Fruit fly (Drosophila melanogaster) whole organism, embryonic: Measurements from ENCODE around the gene MAGE.
A peak's percentile ranks its signal among the peaks of the same experiment; 100 is the strongest.

Source experiments
- Adf1 ChIP-seq: fragments of 200-800 bp; sonication (Bioruptor generic); IDR thresholded peaks from 2 replicates; pipeline ENCODE4 v1.3.6; 2022; ENCODE audit warnings: missing biosample characterization, missing genetic modification characterization
- BtbVII ChIP-seq: fragments of 200-800 bp; sonication (Bioruptor generic); optimal IDR thresholded peaks from 3 replicates; lab custom pipeline; 2017; ENCODE audit warnings: missing biosample characterization, mild to moderate bottlenecking, missing genetic modification characterization
- CG10274 ChIP-seq: fragments of 200-800 bp; sonication (Bioruptor generic); optimal IDR thresholded peaks from 3 replicates; lab custom pipeline; 2017; ENCODE audit warnings: missing biosample characterization, mild to moderate bottlenecking, missing genetic modification characterization
- CG10366 ChIP-seq: fragments of 200-800 bp; sonication (Bioruptor generic); IDR thresholded peaks from 2 replicates; pipeline ENCODE4 v1.3.6; 2022; ENCODE audit warnings: missing biosample characterization, missing genetic modification characterization
- CG10431 ChIP-seq: fragments of 200-800 bp; sonication (Bioruptor generic); optimal IDR thresholded peaks from 3 replicates; lab custom pipeline; 2018; ENCODE audit warnings: missing biosample characterization, mild to moderate bottlenecking, missing genetic modification characterization
- CG10462 ChIP-seq: fragments of 200-800 bp; sonication (Bioruptor generic); optimal IDR thresholded peaks from 2 replicates; lab custom pipeline; 2016; ENCODE audit warnings: missing biosample characterization, missing genetic modification characterization
- CG11723 ChIP-seq: fragments of 200-800 bp; sonication (Bioruptor generic); optimal IDR thresholded peaks from 2 replicates; lab custom pipeline; 2017; ENCODE audit warnings: missing biosample characterization, mild to moderate bottlenecking, missing genetic modification characterization
- CG1233 ChIP-seq: fragments of 200-800 bp; sonication (Bioruptor generic); optimal IDR thresholded peaks from 4 replicates; lab custom pipeline; 2018; ENCODE audit warnings: missing biosample characterization, mild to moderate bottlenecking, missing genetic modification characterization
- CG17829 ChIP-seq: fragments of 200-800 bp; optimal IDR thresholded peaks from 2 replicates; lab custom pipeline; 2019; ENCODE audit warnings: missing biosample characterization, mild to moderate bottlenecking, missing genetic modification characterization, moderate library complexity
- CG2116 ChIP-seq: fragments of 200-800 bp; sonication (Bioruptor generic); optimal IDR thresholded peaks from 3 replicates; lab custom pipeline; 2018; ENCODE audit warnings: missing biosample characterization, mild to moderate bottlenecking, missing genetic modification characterization
- CG2129 ChIP-seq: fragments of 200-800 bp; sonication (Bioruptor generic); IDR thresholded peaks from 2 replicates; pipeline ENCODE4 v1.3.6; 2022; ENCODE audit warnings: missing biosample characterization, missing genetic modification characterization; ENCODE audit not compliant: partially characterized antibody
- CG2202 ChIP-seq: fragments of 200-800 bp; sonication (Bioruptor generic); optimal IDR thresholded peaks from 2 replicates; lab custom pipeline; 2018; ENCODE audit warnings: missing biosample characterization, mild to moderate bottlenecking, missing genetic modification characterization
- CG3281 ChIP-seq: fragments of 200-800 bp; sonication (Bioruptor generic); optimal IDR thresholded peaks from 3 replicates; lab custom pipeline; 2017; ENCODE audit warnings: missing biosample characterization, mild to moderate bottlenecking, missing genetic modification characterization
- CG33557 ChIP-seq: fragments of 200-800 bp; sonication (Bioruptor generic); optimal IDR thresholded peaks from 2 replicates; lab custom pipeline; 2019; ENCODE audit warnings: missing biosample characterization, mild to moderate bottlenecking, missing genetic modification characterization, moderate library complexity
- CG42726 ChIP-seq: fragments of 200-800 bp; sonication (Bioruptor generic); IDR thresholded peaks from 2 replicates; pipeline ENCODE4 v1.3.6; 2022; ENCODE audit warnings: missing biosample characterization, missing genetic modification characterization; ENCODE audit not compliant: partially characterized antibody
- CG4282 ChIP-seq: fragments of 200-800 bp; sonication (Bioruptor generic); optimal IDR thresholded peaks from 2 replicates; lab custom pipeline; 2016; ENCODE audit warnings: missing biosample characterization, missing genetic modification characterization
- CG6175 ChIP-seq: fragments of 200-800 bp; sonication (Bioruptor generic); IDR thresholded peaks from 3 replicates; pipeline ENCODE4 v1.3.6; 2022; ENCODE audit warnings: missing biosample characterization, missing genetic modification characterization
- CG6654 ChIP-seq: fragments of 200-800 bp; sonication (Bioruptor generic); optimal IDR thresholded peaks from 2 replicates; lab custom pipeline; 2017; ENCODE audit warnings: missing biosample characterization, mild to moderate bottlenecking, missing genetic modification characterization
- CG6765 ChIP-seq: fragments of 200-800 bp; sonication (Bioruptor generic); optimal IDR thresholded peaks from 3 replicates; lab custom pipeline; 2017; ENCODE audit warnings: missing biosample characterization, mild to moderate bottlenecking, missing genetic modification characterization
- CG8290 ChIP-seq, 3 experiments: fragments of 200-800 bp; sonication (Bioruptor generic); optimal IDR thresholded peaks; 2 replicates each; lab custom pipeline; 2016 to 2019; ENCODE audit warnings: missing biosample characterization in 3 of 3, missing genetic modification characterization in 3 of 3, mild to moderate bottlenecking in 2 of 3, moderate library complexity in 1 of 3
- CG8478 ChIP-seq: fragments of >200 bp; optimal IDR thresholded peaks from 2 replicates; lab custom pipeline; 2018
- Deaf1 ChIP-seq: fragments of 200-800 bp; optimal IDR thresholded peaks from 3 replicates; lab custom pipeline; 2019; ENCODE audit warnings: missing biosample characterization, mild to moderate bottlenecking, missing genetic modification characterization, moderate library complexity
- ERR ChIP-seq: fragments of 200-800 bp; sonication (Bioruptor generic); optimal IDR thresholded peaks from 2 replicates; lab custom pipeline; 2016; ENCODE audit warnings: missing biosample characterization, missing genetic modification characterization
- Eip74EF ChIP-seq, 2 experiments: fragments of 200-800 bp in 1 of 2; fragments of >200 bp in 1 of 2; sonication (Bioruptor generic) in 1 of 2; optimal IDR thresholded peaks; 2 replicates each; lab custom pipeline; 2017 to 2019; ENCODE audit warnings: missing biosample characterization in 2 of 2, missing genetic modification characterization in 2 of 2, mild to moderate bottlenecking in 1 of 2, moderate library complexity in 1 of 2
- Gsc ChIP-seq: fragments of 200-800 bp; sonication (Bioruptor generic); IDR thresholded peaks from 2 replicates; pipeline ENCODE4 v1.3.6; 2022; ENCODE audit warnings: missing biosample characterization, missing genetic modification characterization
- H2.0 ChIP-seq: fragments of 200-800 bp; sonication (Bioruptor generic); IDR thresholded peaks from 2 replicates; pipeline ENCODE4 v1.3.6; 2022; ENCODE audit warnings: missing biosample characterization, missing genetic modification characterization
- Hmr ChIP-seq: fragments of 200-800 bp; sonication (Bioruptor generic); optimal IDR thresholded peaks from 3 replicates; lab custom pipeline; 2017; ENCODE audit warnings: mild to moderate bottlenecking, missing biosample characterization, missing genetic modification reagents, missing genetic modification characterization
- Hsf ChIP-seq: fragments of 200-800 bp; sonication (Bioruptor generic); optimal IDR thresholded peaks from 3 replicates; lab custom pipeline; 2016; ENCODE audit warnings: missing biosample characterization, missing genetic modification characterization
- Lpt ChIP-seq: fragments of >200 bp; optimal IDR thresholded peaks from 2 replicates; lab custom pipeline; 2018; ENCODE audit warnings: missing biosample characterization, missing genetic modification characterization
- Myb ChIP-seq: fragments of 200-800 bp; sonication (Bioruptor generic); optimal IDR thresholded peaks from 2 replicates; lab custom pipeline; 2016; ENCODE audit warnings: missing biosample characterization, missing genetic modification characterization
- Optix ChIP-seq: fragments of 200-800 bp; sonication (Bioruptor generic); IDR thresholded peaks from 3 replicates; pipeline ENCODE4 v1.3.6; 2022; ENCODE audit warnings: missing biosample characterization, missing genetic modification characterization
- Ptx1 ChIP-seq: fragments of 200-800 bp; sonication (Bioruptor generic); IDR thresholded peaks from 2 replicates; pipeline ENCODE4 v1.3.6; 2022; ENCODE audit warnings: missing biosample characterization, missing genetic modification characterization
- Rfx ChIP-seq: fragments of 200-800 bp; sonication (Bioruptor generic); IDR thresholded peaks from 2 replicates; pipeline ENCODE4 v1.3.6; 2022; ENCODE audit warnings: missing biosample characterization, missing genetic modification characterization
- bab2 ChIP-seq: fragments of 200-800 bp; sonication (Bioruptor generic); optimal IDR thresholded peaks from 2 replicates; lab custom pipeline; 2016; ENCODE audit warnings: missing biosample characterization, missing genetic modification characterization
- da ChIP-seq: fragments of 200-800 bp; sonication (Bioruptor generic); optimal IDR thresholded peaks from 2 replicates; lab custom pipeline; 2016; ENCODE audit warnings: missing biosample characterization, missing genetic modification characterization
- gcm ChIP-seq: fragments of 200-800 bp; sonication (Bioruptor generic); optimal IDR thresholded peaks from 2 replicates; lab custom pipeline; 2019; ENCODE audit warnings: missing biosample characterization, mild to moderate bottlenecking, missing genetic modification characterization, moderate library complexity
- gem ChIP-seq: fragments of 200-800 bp; sonication (Bioruptor generic); optimal IDR thresholded peaks from 2 replicates; lab custom pipeline; 2019; ENCODE audit warnings: missing biosample characterization, mild to moderate bottlenecking, missing genetic modification characterization, moderate library complexity
- hb ChIP-seq: fragments of 200-800 bp; sonication (Bioruptor generic); IDR thresholded peaks from 3 replicates; pipeline ENCODE4 v1.3.6; 2022; ENCODE audit warnings: missing biosample characterization, missing genetic modification characterization; ENCODE audit not compliant: partially characterized antibody
- hkb ChIP-seq, 2 experiments: fragments of 200-800 bp in 1 of 2; fragments of >200 bp in 1 of 2; sonication (Bioruptor generic) in 1 of 2; IDR thresholded peaks in 1 of 2; optimal IDR thresholded peaks in 1 of 2; 2 replicates each; pipeline versions ENCODE4 v1.3.6 to Lab custom; 2017 to 2022; ENCODE audit warnings: missing biosample characterization in 1 of 2, missing genetic modification characterization in 1 of 2
- insv ChIP-seq, 2 experiments: fragments of 200-800 bp; sonication (Bioruptor generic); optimal IDR thresholded peaks; 3 replicates each; lab custom pipeline; 2016 to 2018; ENCODE audit warnings: missing biosample characterization in 2 of 2, missing genetic modification characterization in 2 of 2
- kay ChIP-seq: fragments of 200-800 bp; sonication (Bioruptor generic); optimal IDR thresholded peaks from 2 replicates; lab custom pipeline; 2016; ENCODE audit warnings: missing biosample characterization, missing genetic modification characterization
- kni ChIP-seq: fragments of 200-800 bp; sonication (Bioruptor generic); optimal IDR thresholded peaks from 3 replicates; lab custom pipeline; 2017; ENCODE audit warnings: mild to moderate bottlenecking, missing biosample characterization, missing genetic modification reagents, missing genetic modification characterization
- pan ChIP-seq, 4 experiments: fragments of >200 bp in 3 of 4; fragments of 200-800 bp in 1 of 4; sonication (Bioruptor generic) in 1 of 4; optimal IDR thresholded peaks in 3 of 4; IDR thresholded peaks in 1 of 4; 2 replicates each; pipeline versions ENCODE4 v1.3.6 to Lab custom; 2017 to 2022; ENCODE audit warnings: missing biosample characterization in 2 of 4, missing genetic modification characterization in 2 of 4, mixed read lengths in 1 of 4
- sr ChIP-seq: fragments of 200-800 bp; sonication (Bioruptor generic); IDR thresholded peaks from 3 replicates; pipeline ENCODE4 v1.3.6; 2022; ENCODE audit warnings: missing biosample characterization, missing genetic modification characterization
- vnd ChIP-seq: fragments of 200-800 bp; sonication (Bioruptor generic); IDR thresholded peaks from 3 replicates; pipeline ENCODE4 v1.3.6; 2022; ENCODE audit warnings: missing biosample characterization, missing genetic modification characterization; ENCODE audit not compliant: partially characterized antibody
- zf30C ChIP-seq: fragments of 200-800 bp; sonication (Bioruptor generic); optimal IDR thresholded peaks from 3 replicates; lab custom pipeline; 2018; ENCODE audit warnings: missing biosample characterization, mild to moderate bottlenecking, missing genetic modification characterization

Gene MAGE

DNA sequence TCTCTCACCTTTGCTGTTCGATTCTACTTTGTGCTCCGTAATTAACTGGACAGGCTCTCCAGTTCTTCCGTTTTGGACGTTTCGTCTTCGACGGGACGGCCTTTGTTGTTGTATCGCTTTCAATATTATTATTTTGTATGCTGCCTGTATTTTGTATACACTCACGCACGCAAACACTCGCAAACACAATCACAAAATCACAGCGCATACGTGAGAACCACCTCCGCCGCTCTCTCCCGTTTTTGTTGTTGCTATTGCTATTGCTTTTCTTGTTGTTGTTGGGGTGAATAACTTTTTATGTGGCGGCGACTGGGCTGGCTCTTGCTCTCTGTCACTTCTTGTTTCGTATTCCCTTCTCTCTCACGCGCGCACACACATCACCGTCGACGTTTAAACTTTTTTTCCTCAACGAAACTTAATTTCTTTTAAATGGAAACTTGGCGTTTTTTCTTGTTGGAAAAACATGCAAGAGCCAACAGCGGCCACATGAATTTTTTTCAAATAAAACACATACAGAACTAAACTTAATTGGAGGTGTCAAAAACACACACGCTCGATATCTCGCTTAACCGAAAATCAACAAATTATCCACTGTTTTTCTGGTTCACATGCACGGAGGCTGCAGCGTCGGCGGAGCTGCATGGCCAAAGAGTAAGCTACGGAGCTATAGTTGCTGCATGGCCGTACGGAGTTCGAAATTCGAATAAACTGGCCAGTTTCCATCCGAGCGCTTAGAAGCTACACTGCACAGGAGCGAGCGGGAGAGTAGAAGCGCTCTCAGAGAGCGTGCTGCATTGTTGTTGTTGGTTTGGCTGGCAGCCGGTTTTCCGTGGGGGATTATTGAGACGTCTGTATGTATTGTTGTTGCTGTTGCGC, 47.0 kb downstream of the MAGE start (continued):
- TF ChIP-seq H2.0 (GFP tag; lab: Robert Waterston, UW), result no peak
- TF ChIP-seq Optix (GFP tag; lab: Robert Waterston, UW), result no peak
- TF ChIP-seq Hsf (GFP tag; lab: Kevin White, UChicago), result no peak
- no peak for TF ChIP-seq Hmr (GFP tag; lab: Kevin White, UChicago)
- TF ChIP-seq CG4282 (GFP tag; lab: Kevin White, UChicago), result no peak
- no peak for TF ChIP-seq CG8478 (lab: Kevin White, UChicago)
- TF ChIP-seq hb (GFP tag; lab: Robert Waterston, UW), result no peak
- peak; percentile 88 for TF ChIP-seq CG10274 (GFP tag; lab: Kevin White, UChicago)
- peak; percentile 27 for TF ChIP-seq BtbVII (GFP tag; lab: Kevin White, UChicago)
- TF ChIP-seq CG10366 (GFP tag; lab: Robert Waterston, UW), result no peak
- TF ChIP-seq kay (GFP tag; lab: Kevin White, UChicago), result peak; percentile 22
- TF ChIP-seq CG6175 (GFP tag; lab: Robert Waterston, UW), result no peak
- TF ChIP-seq CG2116 (GFP tag; lab: Kevin White, UChicago), result no peak
- TF ChIP-seq sr (GFP tag; lab: Robert Waterston, UW), result no peak
- no peak for TF ChIP-seq Deaf1 (tag; lab: Kevin White, UChicago)
- peak; percentile 3 for TF ChIP-seq CG11723 (GFP tag; lab: Kevin White, UChicago)
- no peak for TF ChIP-seq CG1233
- TF ChIP-seq Gsc (GFP tag; lab: Robert Waterston, UW), result no peak
- TF ChIP-seq gcm (GFP tag; lab: Kevin White, UChicago), result no peak
- no peak for TF ChIP-seq CG10431
- no peak for TF ChIP-seq CG8290 (GFP tag; optimal IDR thresholded peaks at IDR 0.05; lab: Kevin White, UChicago)
- TF ChIP-seq CG8290 (tag; optimal IDR thresholded peaks at IDR 0.05; lab: Kevin White, UChicago), result peak in 1 of 2 experiments; percentile 14
- no peak for TF ChIP-seq CG10462 (GFP tag; lab: Kevin White, UChicago)
- peak; percentile 2 for TF ChIP-seq CG3281 (GFP tag; lab: Kevin White, UChicago)
- no peak for TF ChIP-seq CG33557 (GFP tag; lab: Kevin White, UChicago)
- no peak for TF ChIP-seq Ptx1 (GFP tag; lab: Robert Waterston, UW)
- TF ChIP-seq CG42726 (GFP tag; lab: Robert Waterston, UW), result no peak
- peak; percentile 23 for TF ChIP-seq bab2 (GFP tag; lab: Kevin White, UChicago)
- TF ChIP-seq hkb (optimal IDR thresholded peaks at IDR 0.05; lab: Kevin White, UChicago), result no peak
- no peak for TF ChIP-seq hkb (GFP tag; IDR thresholded peaks at IDR 0.05; lab: Robert Waterston, UW)
- no peak for TF ChIP-seq Eip74EF (GFP tag; optimal IDR thresholded peaks at IDR 0.05; lab: Kevin White, UChicago)

DNA sequence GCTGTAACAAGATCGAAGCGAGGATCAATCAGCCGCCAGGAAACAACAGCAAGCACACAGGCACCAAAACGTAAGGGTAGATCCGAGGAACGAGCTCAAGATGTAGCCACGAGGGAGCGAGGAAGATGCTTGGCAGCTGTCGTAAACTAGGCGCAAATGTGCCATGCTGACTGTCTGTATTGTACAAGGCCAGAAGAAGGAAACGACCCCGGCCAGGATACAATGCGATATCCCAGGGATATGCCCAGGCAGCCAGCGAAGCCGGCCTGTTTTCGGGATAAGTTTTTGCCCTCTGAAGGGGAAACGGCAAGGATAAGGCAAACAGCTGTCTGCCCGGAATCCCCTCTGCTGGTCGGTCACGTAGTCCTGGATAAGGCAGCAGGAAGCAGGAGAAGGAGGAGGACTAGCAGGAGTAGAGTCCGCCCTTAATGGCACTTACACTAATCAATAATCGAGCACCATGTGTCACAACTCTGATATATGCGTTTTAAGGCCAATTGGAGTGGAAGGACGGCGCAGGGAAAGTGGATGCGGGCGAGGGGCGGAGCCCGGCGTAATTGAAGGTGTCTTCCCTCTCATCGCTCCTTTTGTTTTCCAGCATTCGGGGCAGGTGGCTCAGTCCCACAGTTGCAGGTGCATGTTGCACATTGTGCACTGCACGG, 49.3 kb downstream of the MAGE start:
- TF ChIP-seq pan (optimal IDR thresholded peaks at IDR 0.05; lab: Kevin White, UChicago), result no peak
- TF ChIP-seq pan (GFP tag; optimal IDR thresholded peaks at IDR 0.05 in 1 of 2, IDR thresholded peaks at IDR 0.05 in 1 of 2), result no peak
- TF ChIP-seq hkb (optimal IDR thresholded peaks at IDR 0.05; lab: Kevin White, UChicago), result no peak
- TF ChIP-seq hkb (GFP tag; IDR thresholded peaks at IDR 0.05; lab: Robert Waterston, UW), result no peak
- no peak for TF ChIP-seq CG2129 (GFP tag; lab: Robert Waterston, UW)
- no peak for TF ChIP-seq Lpt (GFP tag; lab: Kevin White, UChicago)
- TF ChIP-seq Rfx, result no peak
- TF ChIP-seq zf30C (GFP tag; lab: Kevin White, UChicago), result no peak
- peak in 1 of 2 experiments; percentile 76 for TF ChIP-seq insv (GFP tag; optimal IDR thresholded peaks at IDR 0.05; lab: Kevin White, UChicago)
- TF ChIP-seq vnd (GFP tag; lab: Robert Waterston, UW), result no peak
- peak; percentile 50 for TF ChIP-seq kni
- no peak for TF ChIP-seq ERR (GFP tag; lab: Kevin White, UChicago)
- TF ChIP-seq CG6654 (GFP tag; lab: Kevin White, UChicago), result no peak
- no peak for TF ChIP-seq CG2202 (tag; lab: Kevin White, UChicago)
- no peak for TF ChIP-seq CG6765
- TF ChIP-seq Hmr (GFP tag; lab: Kevin White, UChicago), result no peak
- no peak for TF ChIP-seq Myb (GFP tag; lab: Kevin White, UChicago)
- peak; percentile 30 for TF ChIP-seq da (GFP tag; lab: Kevin White, UChicago)
- no peak for TF ChIP-seq gem (tag; lab: Kevin White, UChicago)
- TF ChIP-seq Adf1, result no peak
- TF ChIP-seq CG17829 (tag; lab: Kevin White, UChicago), result no peak
